Worm (Caenorhabditis elegans): ENCODE measurements around the gene ugt-34.

Gene ugt-34

ce11 chrV:10661417-10661945 is 4.7 kb upstream of the ugt-34 start, which contains the start of gene sqv-4 (continued):
- no peak for TF ChIP-seq aly-2 (tag; optimal IDR thresholded peaks at IDR 0.05)
- no peak for TF ChIP-seq lir-3 (tag; optimal IDR thresholded peaks at IDR 0.05; ENCODE audit: poor library complexity)
- no peak for TF ChIP-seq C34B4.2 (tag; optimal IDR thresholded peaks at IDR 0.05)
- peak; percentile 70 for TF ChIP-seq nhr-71 (tag; optimal IDR thresholded peaks at IDR 0.05)
- no peak for TF ChIP-seq pqm-1 (tag; optimal IDR thresholded peaks at IDR 0.05)
- TF ChIP-seq elt-2 (tag; optimal IDR thresholded peaks at IDR 0.05) = no peak
- no peak for TF ChIP-seq vab-15 (tag; optimal IDR thresholded peaks at IDR 0.05)
- TF ChIP-seq swsn-7 (tag; optimal IDR thresholded peaks at IDR 0.05) = peak; percentile 47
- TF ChIP-seq fkh-4 (tag; optimal IDR thresholded peaks at IDR 0.05; ENCODE audit: borderline replicate concordance) = no peak
- TF ChIP-seq aha-1 (tag; optimal IDR thresholded peaks at IDR 0.05) = no peak
- no peak for TF ChIP-seq unc-30 (tag; optimal IDR thresholded peaks at IDR 0.05)
- no peak for TF ChIP-seq fos-1 (tag; optimal IDR thresholded peaks at IDR 0.05)
- no peak for TF ChIP-seq elt-3 (tag; optimal IDR thresholded peaks at IDR 0.05)
- TF ChIP-seq ztf-4 (tag; optimal IDR thresholded peaks at IDR 0.05) = no peak
- TF ChIP-seq efl-3 (GFP tag; optimal IDR thresholded peaks at IDR 0.05) = no peak
- TF ChIP-seq xbp-1 (tag; optimal IDR thresholded peaks at IDR 0.05) = peak; percentile 59
- no peak for TF ChIP-seq zag-1 (tag; optimal IDR thresholded peaks at IDR 0.05)
- TF ChIP-seq egl-27 (tag; optimal IDR thresholded peaks at IDR 0.05) = no peak
- no peak for TF ChIP-seq ces-1 (GFP tag; optimal IDR thresholded peaks at IDR 0.05)
- TF ChIP-seq hlh-4 (tag; optimal IDR thresholded peaks at IDR 0.05) = no peak
- no peak for TF ChIP-seq lin-15B (tag; optimal IDR thresholded peaks at IDR 0.05)
- TF ChIP-seq lin-14 (GFP tag; optimal IDR thresholded peaks at IDR 0.05) = no peak
- no peak for TF ChIP-seq jun-1 (tag; optimal IDR thresholded peaks at IDR 0.05)
- no peak for TF ChIP-seq ceh-8 (GFP tag; optimal IDR thresholded peaks at IDR 0.05)
- TF ChIP-seq C16A3.4 (tag; optimal IDR thresholded peaks at IDR 0.05) = no peak
- TF ChIP-seq unc-86 (tag; optimal IDR thresholded peaks at IDR 0.05) = peak; percentile 10
- TF ChIP-seq unc-62 (GFP tag; optimal IDR thresholded peaks at IDR 0.05) = no peak
- TF ChIP-seq sptf-1 (tag; optimal IDR thresholded peaks at IDR 0.05) = no peak
- TF ChIP-seq hlh-17 (GFP tag; optimal IDR thresholded peaks at IDR 0.05; ENCODE audit: borderline replicate concordance) = no peak
- TF ChIP-seq unc-130 (tag; optimal IDR thresholded peaks at IDR 0.05) = no peak
- no peak for TF ChIP-seq pax-3 (tag; optimal IDR thresholded peaks at IDR 0.05)
- TF ChIP-seq irx-1 (tag; optimal IDR thresholded peaks at IDR 0.05) = peak; percentile 0
- no peak for TF ChIP-seq fkh-10 (GFP tag; optimal IDR thresholded peaks at IDR 0.05)
- no peak for TF ChIP-seq rnt-1 (tag; optimal IDR thresholded peaks at IDR 0.05)
- TF ChIP-seq grh-1 (GFP tag; IDR thresholded peaks at IDR 0.05) = no peak
- peak; percentile 10 for TF ChIP-seq nhr-85 (tag)
- TF ChIP-seq pag-3 (tag; optimal IDR thresholded peaks at IDR 0.05; ENCODE audit: borderline replicate concordance, insufficient read depth) = no peak
- peak; percentile 28 to 89 for TF ChIP-seq efl-1 (optimal IDR thresholded peaks at IDR 0.05)
- peak; percentile 86 to 98 for TF ChIP-seq efl-1 (GFP tag; optimal IDR thresholded peaks at IDR 0.05 in 1 of 2)
- peak; percentile 81 to 92 for TF ChIP-seq lin-35 (GFP tag; optimal IDR thresholded peaks at IDR 0.05)
- TF ChIP-seq mdl-1 (tag; optimal IDR thresholded peaks at IDR 0.05) = no peak
- no peak for TF ChIP-seq mab-9 (GFP tag; IDR thresholded peaks at IDR 0.05)
- no peak for TF ChIP-seq snpc-4 (tag; optimal IDR thresholded peaks at IDR 0.05)

- no peak for TF ChIP-seq unc-62 (GFP tag; optimal IDR thresholded peaks at IDR 0.05)
- no peak for TF ChIP-seq hlh-4 (tag; optimal IDR thresholded peaks at IDR 0.05)
- TF ChIP-seq lin-14 (GFP tag; optimal IDR thresholded peaks at IDR 0.05) = no peak
- TF ChIP-seq nhr-76 (tag; optimal IDR thresholded peaks at IDR 0.05) = no peak
- TF ChIP-seq ceh-90 (tag; optimal IDR thresholded peaks at IDR 0.05) = no peak
- TF ChIP-seq ztf-4 (tag; optimal IDR thresholded peaks at IDR 0.05) = no peak
- no peak for TF ChIP-seq nhr-20 (tag; optimal IDR thresholded peaks at IDR 0.05)
- TF ChIP-seq nhr-71 (tag; optimal IDR thresholded peaks at IDR 0.05) = no peak
- TF ChIP-seq efl-3 (GFP tag; optimal IDR thresholded peaks at IDR 0.05) = no peak
- TF ChIP-seq nhr-12 (tag; optimal IDR thresholded peaks at IDR 0.05) = no peak
- TF ChIP-seq zag-1 (tag; optimal IDR thresholded peaks at IDR 0.05) = no peak
- TF ChIP-seq lin-39 (tag; optimal IDR thresholded peaks at IDR 0.05) = no peak
- no peak for TF ChIP-seq hlh-17 (GFP tag; optimal IDR thresholded peaks at IDR 0.05; ENCODE audit: borderline replicate concordance)
- TF ChIP-seq rnt-1 (tag; optimal IDR thresholded peaks at IDR 0.05) = no peak
- no peak for TF ChIP-seq swsn-7 (tag; optimal IDR thresholded peaks at IDR 0.05)
- no peak for TF ChIP-seq unc-98 (GFP tag; IDR thresholded peaks at IDR 0.05)
Observed at ce11 chrV:10659343-10659742, 2.6 kb upstream of the ugt-34 start.

Data from whole organism, L1 larva.